Worm (Caenorhabditis elegans): ENCODE measurements around the gene F43D2.3.

The F43D2.3 gene

ce11 chrV:14612168-14612567 is 19.5 kb upstream of the F43D2.3 start, which contains the start of the genes R11H6.5 and ccnk-1 (continued):
- TF ChIP-seq lsy-2 (tag; optimal IDR thresholded peaks at IDR 0.05) (peak; percentile 97 to 99), elt-2 (tag; optimal IDR thresholded peaks at IDR 0.05) (no peak), tlp-1 (tag; optimal IDR thresholded peaks at IDR 0.05) (no peak), sptf-1 (tag; optimal IDR thresholded peaks at IDR 0.05) (no peak), fkh-10 (GFP tag; optimal IDR thresholded peaks at IDR 0.05) (no peak), unc-62 (GFP tag; optimal IDR thresholded peaks at IDR 0.05) (no peak), hlh-17 (GFP tag; optimal IDR thresholded peaks at IDR 0.05; ENCODE audit: borderline replicate concordance) (no peak), F16B12.6 (tag; optimal IDR thresholded peaks at IDR 0.05) (peak; percentile 85), C16A3.4 (tag; optimal IDR thresholded peaks at IDR 0.05) (peak; percentile 67), nhr-19 (GFP tag; conservative IDR thresholded peaks at IDR 0.05) (no peak), ets-5 (GFP tag; IDR thresholded peaks at IDR 0.05) (no peak), ceh-88 (GFP tag; IDR thresholded peaks at IDR 0.05) (no peak), lin-13 (GFP tag; optimal IDR thresholded peaks at IDR 0.05) (no peak), grh-1 (GFP tag; IDR thresholded peaks at IDR 0.05) (no peak), jun-1 (tag; optimal IDR thresholded peaks at IDR 0.05) (no peak), lir-3 (tag; optimal IDR thresholded peaks at IDR 0.05; ENCODE audit: poor library complexity) (no peak), nhr-77 (tag; optimal IDR thresholded peaks at IDR 0.05) (no peak), efl-3 (GFP tag; optimal IDR thresholded peaks at IDR 0.05) (no peak), alr-1 (tag; optimal IDR thresholded peaks at IDR 0.05; ENCODE audit: borderline replicate concordance) (no peak), nhr-76 (tag; optimal IDR thresholded peaks at IDR 0.05) (no peak), ceh-90 (tag; optimal IDR thresholded peaks at IDR 0.05) (no peak), sup-37 (GFP tag; optimal IDR thresholded peaks at IDR 0.05) (no peak), nhr-20 (tag; optimal IDR thresholded peaks at IDR 0.05) (peak; percentile 44), lin-35 (GFP tag; optimal IDR thresholded peaks at IDR 0.05) (peak; percentile 53 to 75), snpc-4 (tag; optimal IDR thresholded peaks at IDR 0.05) (no peak), mdl-1 (tag; optimal IDR thresholded peaks at IDR 0.05) (peak in 1 of 2 experiments; percentile 23), pqm-1 (tag; optimal IDR thresholded peaks at IDR 0.05) (no peak), unc-130 (tag; optimal IDR thresholded peaks at IDR 0.05) (peak; percentile 66), irx-1 (tag; optimal IDR thresholded peaks at IDR 0.05) (no peak), aly-2 (tag; optimal IDR thresholded peaks at IDR 0.05) (no peak), lin-39 (tag; optimal IDR thresholded peaks at IDR 0.05) (no peak), lin-15B (tag; optimal IDR thresholded peaks at IDR 0.05) (peak; percentile 7), egl-13 (tag; optimal IDR thresholded peaks at IDR 0.05) (no peak), nhr-12 (tag; optimal IDR thresholded peaks at IDR 0.05) (no peak), swsn-7 (tag; optimal IDR thresholded peaks at IDR 0.05) (peak; percentile 36), skn-1 (tag; optimal IDR thresholded peaks at IDR 0.05) (no peak), unc-98 (GFP tag; IDR thresholded peaks at IDR 0.05) (no peak), nhr-85 (tag) (no peak), unc-30 (tag; optimal IDR thresholded peaks at IDR 0.05) (no peak), pag-3 (tag; optimal IDR thresholded peaks at IDR 0.05; ENCODE audit: borderline replicate concordance, insufficient read depth) (no peak), rnt-1 (tag; optimal IDR thresholded peaks at IDR 0.05) (peak; percentile 40), mef-2 (tag; optimal IDR thresholded peaks at IDR 0.05) (no peak), sox-4 (tag; optimal IDR thresholded peaks at IDR 0.05) (no peak), xbp-1 (tag; optimal IDR thresholded peaks at IDR 0.05) (peak; percentile 20), aha-1 (tag; optimal IDR thresholded peaks at IDR 0.05) (no peak), dpl-1 (GFP tag; optimal IDR thresholded peaks at IDR 0.05) (peak; percentile 38 to 73 (median 51)), hpl-2 (GFP tag; optimal IDR thresholded peaks at IDR 0.05) (no peak), ztf-4 (tag; optimal IDR thresholded peaks at IDR 0.05) (no peak), zip-4 (GFP tag; optimal IDR thresholded peaks at IDR 0.05) (no peak), nhr-47 (tag; optimal IDR thresholded peaks at IDR 0.05) (no peak), ceh-82 (tag; optimal IDR thresholded peaks at IDR 0.05) (peak in 1 of 3 experiments; percentile 18), dsc-1 (tag; optimal IDR thresholded peaks at IDR 0.05) (no peak), hlh-4 (tag; optimal IDR thresholded peaks at IDR 0.05) (no peak)
